Fruit fly (Drosophila melanogaster) whole organism, embryonic: ENCODE results near the gene CG34026.

Experiments used
- Ada2b ChIP-seq: fragments of 200-800 bp; sonication (Bioruptor generic); IDR thresholded peaks from 2 replicates; pipeline ENCODE4 v1.3.6; 2022; ENCODE audit warnings: missing biosample characterization, missing genetic modification characterization
- Antp ChIP-seq: fragments of 200-800 bp; sonication (Bioruptor generic); optimal IDR thresholded peaks from 3 replicates; lab custom pipeline; 2016; ENCODE audit warnings: missing biosample characterization, missing genetic modification characterization
- CG12942 ChIP-seq: fragments of 200-800 bp; sonication (Bioruptor generic); optimal IDR thresholded peaks from 3 replicates; lab custom pipeline; 2016; ENCODE audit warnings: missing biosample characterization, missing genetic modification characterization
- CG14050 ChIP-seq: fragments of 200-800 bp; sonication (Bioruptor generic); IDR thresholded peaks from 3 replicates; pipeline ENCODE4 v1.3.6; 2022; ENCODE audit warnings: missing biosample characterization, missing genetic modification characterization
- CG14860 ChIP-seq: fragments of 200-800 bp; sonication (Bioruptor generic); IDR thresholded peaks from 3 replicates; pipeline ENCODE4 v1.3.6; 2022; ENCODE audit warnings: missing biosample characterization, missing genetic modification characterization; ENCODE audit not compliant: partially characterized antibody
- CG15269 ChIP-seq: fragments of 200-800 bp; sonication (Bioruptor generic); optimal IDR thresholded peaks from 2 replicates; lab custom pipeline; 2018; ENCODE audit warnings: missing biosample characterization, mild to moderate bottlenecking, missing genetic modification characterization, moderate library complexity
- CG17186 ChIP-seq: fragments of 200-800 bp; sonication (Bioruptor generic); optimal IDR thresholded peaks from 3 replicates; lab custom pipeline; 2017; ENCODE audit warnings: missing biosample characterization, missing genetic modification reagents, missing genetic modification characterization
- CG2116 ChIP-seq: fragments of 200-800 bp; sonication (Bioruptor generic); optimal IDR thresholded peaks from 3 replicates; lab custom pipeline; 2018; ENCODE audit warnings: missing biosample characterization, mild to moderate bottlenecking, missing genetic modification characterization
- CG3281 ChIP-seq: fragments of 200-800 bp; sonication (Bioruptor generic); optimal IDR thresholded peaks from 3 replicates; lab custom pipeline; 2017; ENCODE audit warnings: missing biosample characterization, mild to moderate bottlenecking, missing genetic modification characterization
- CG33557 ChIP-seq: fragments of 200-800 bp; sonication (Bioruptor generic); optimal IDR thresholded peaks from 2 replicates; lab custom pipeline; 2019; ENCODE audit warnings: missing biosample characterization, mild to moderate bottlenecking, missing genetic modification characterization, moderate library complexity
- CG4617 ChIP-seq: fragments of 200-800 bp; sonication (Bioruptor generic); optimal IDR thresholded peaks from 3 replicates; lab custom pipeline; 2016; ENCODE audit warnings: missing biosample characterization, missing genetic modification characterization, borderline replicate concordance
- CG4854 ChIP-seq: fragments of 200-800 bp; sonication (Bioruptor generic); optimal IDR thresholded peaks from 2 replicates; lab custom pipeline; 2016; ENCODE audit warnings: missing biosample characterization, missing genetic modification characterization, inconsistent platforms
- CG6272 ChIP-seq: fragments of 200-800 bp; sonication (Bioruptor generic); IDR thresholded peaks from 2 replicates; pipeline ENCODE4 v1.3.6; 2022; ENCODE audit warnings: missing biosample characterization, missing genetic modification characterization
- CG8281 ChIP-seq: fragments of 200-800 bp; sonication (Bioruptor generic); optimal IDR thresholded peaks from 2 replicates; lab custom pipeline; 2018; ENCODE audit warnings: missing biosample characterization, mild to moderate bottlenecking, missing genetic modification characterization, moderate library complexity
- CG8359 ChIP-seq: fragments of 200-800 bp; sonication (Bioruptor generic); optimal IDR thresholded peaks from 2 replicates; lab custom pipeline; 2017; ENCODE audit warnings: missing biosample characterization, mild to moderate bottlenecking, missing genetic modification characterization, borderline replicate concordance
- CG9609 ChIP-seq: fragments of 200-800 bp; sonication (Bioruptor generic); optimal IDR thresholded peaks from 3 replicates; lab custom pipeline; 2016; ENCODE audit warnings: missing biosample characterization, missing genetic modification characterization
- CG9797 ChIP-seq: fragments of 200-800 bp; sonication (Bioruptor generic); optimal IDR thresholded peaks from 3 replicates; lab custom pipeline; 2018; ENCODE audit warnings: missing biosample characterization, mild to moderate bottlenecking, missing genetic modification characterization
- Chrac-16 ChIP-seq: fragments of 200-800 bp; sonication (Bioruptor generic); optimal IDR thresholded peaks from 3 replicates; lab custom pipeline; 2016; ENCODE audit warnings: missing biosample characterization, missing genetic modification characterization
- HmgD ChIP-seq: fragments of 200-800 bp; sonication (Bioruptor generic); optimal IDR thresholded peaks from 3 replicates; lab custom pipeline; 2016; ENCODE audit warnings: missing biosample characterization, missing genetic modification characterization
- Hmr ChIP-seq: fragments of 200-800 bp; sonication (Bioruptor generic); optimal IDR thresholded peaks from 3 replicates; lab custom pipeline; 2017; ENCODE audit warnings: mild to moderate bottlenecking, missing biosample characterization, missing genetic modification reagents, missing genetic modification characterization
- Hr3 ChIP-seq: fragments of 200-800 bp; sonication (Bioruptor generic); optimal IDR thresholded peaks from 3 replicates; lab custom pipeline; 2016; ENCODE audit warnings: missing biosample characterization, missing genetic modification characterization
- Max ChIP-seq: fragments of 200-800 bp; sonication (Bioruptor generic); optimal IDR thresholded peaks from 2 replicates; lab custom pipeline; 2016; ENCODE audit warnings: missing biosample characterization, mild to moderate bottlenecking, missing genetic modification characterization
- Myb ChIP-seq: fragments of 200-800 bp; sonication (Bioruptor generic); optimal IDR thresholded peaks from 2 replicates; lab custom pipeline; 2016; ENCODE audit warnings: missing biosample characterization, missing genetic modification characterization
- Neu2 ChIP-seq: fragments of 200-800 bp; sonication (Bioruptor generic); optimal IDR thresholded peaks from 3 replicates; lab custom pipeline; 2016; ENCODE audit warnings: missing biosample characterization, missing genetic modification characterization, borderline replicate concordance
- NfI ChIP-seq: fragments of 200-800 bp; sonication (Bioruptor generic); optimal IDR thresholded peaks from 3 replicates; lab custom pipeline; 2018; ENCODE audit warnings: missing biosample characterization, mild to moderate bottlenecking, missing genetic modification characterization, moderate library complexity
- Sry-β ChIP-seq: fragments of 200-800 bp; sonication (Bioruptor generic); optimal IDR thresholded peaks from 2 replicates; lab custom pipeline; 2018; ENCODE audit warnings: missing biosample characterization, mild to moderate bottlenecking, missing genetic modification characterization, moderate library complexity
- Ssrp ChIP-seq: fragments of 200-800 bp; sonication (Bioruptor generic); optimal IDR thresholded peaks from 2 replicates; lab custom pipeline; 2018; ENCODE audit warnings: missing biosample characterization, mild to moderate bottlenecking, missing genetic modification characterization, moderate library complexity
- Stat92E ChIP-seq, 3 experiments: fragments of >200 bp in 2 of 3; fragments of 200-800 bp in 1 of 3; sonication (Bioruptor generic) in 1 of 3; optimal IDR thresholded peaks; 2 replicates each; lab custom pipeline; 2017 to 2019; ENCODE audit warnings: missing biosample characterization in 3 of 3, missing genetic modification characterization in 3 of 3, mild to moderate bottlenecking in 1 of 3, moderate library complexity in 1 of 3
- ato ChIP-seq: fragments of 200-800 bp; sonication (Bioruptor generic); IDR thresholded peaks from 2 replicates; pipeline ENCODE4 v1.3.6; 2022; ENCODE audit warnings: missing biosample characterization, missing genetic modification characterization; ENCODE audit not compliant: partially characterized antibody
- bab2 ChIP-seq: fragments of 200-800 bp; sonication (Bioruptor generic); optimal IDR thresholded peaks from 2 replicates; lab custom pipeline; 2016; ENCODE audit warnings: missing biosample characterization, missing genetic modification characterization
- bsh ChIP-seq, 2 experiments: fragments of 200-800 bp; sonication (Bioruptor generic); optimal IDR thresholded peaks; 2 replicates each; lab custom pipeline; 2017 to 2018; ENCODE audit warnings: mild to moderate bottlenecking in 2 of 2, missing biosample characterization in 2 of 2, missing genetic modification characterization in 2 of 2, moderate library complexity in 1 of 2
- cato ChIP-seq: fragments of 200-800 bp; sonication (Bioruptor generic); optimal IDR thresholded peaks from 2 replicates; lab custom pipeline; 2016; ENCODE audit warnings: missing biosample characterization, missing genetic modification characterization, borderline replicate concordance
- ci ChIP-seq: fragments of 200-800 bp; sonication (Bioruptor generic); IDR thresholded peaks from 3 replicates; pipeline ENCODE4 v1.3.6; 2022; ENCODE audit warnings: missing biosample characterization, missing genetic modification characterization
- da ChIP-seq: fragments of 200-800 bp; sonication (Bioruptor generic); optimal IDR thresholded peaks from 2 replicates; lab custom pipeline; 2016; ENCODE audit warnings: missing biosample characterization, missing genetic modification characterization
- danr ChIP-seq: fragments of 200-800 bp; sonication (Bioruptor generic); IDR thresholded peaks from 2 replicates; pipeline ENCODE4 v1.3.6; 2022; ENCODE audit warnings: missing biosample characterization, missing genetic modification characterization
- eve ChIP-seq, 2 experiments: fragments of >200 bp; optimal IDR thresholded peaks; 2 replicates each; lab custom pipeline; 2017; ENCODE audit warnings: missing biosample characterization in 2 of 2, missing genetic modification characterization in 2 of 2
- gcm ChIP-seq: fragments of 200-800 bp; sonication (Bioruptor generic); optimal IDR thresholded peaks from 2 replicates; lab custom pipeline; 2019; ENCODE audit warnings: missing biosample characterization, mild to moderate bottlenecking, missing genetic modification characterization, moderate library complexity
- her ChIP-seq: fragments of 200-800 bp; sonication (Bioruptor generic); optimal IDR thresholded peaks from 2 replicates; lab custom pipeline; 2016; ENCODE audit warnings: missing biosample characterization, missing genetic modification characterization
- inv ChIP-seq: fragments of 200-800 bp; sonication (Bioruptor generic); IDR thresholded peaks from 2 replicates; pipeline ENCODE4 v1.3.6; 2022; ENCODE audit warnings: missing biosample characterization, missing genetic modification characterization; ENCODE audit not compliant: partially characterized antibody
- knrl ChIP-seq: fragments of 200-800 bp; sonication (Bioruptor generic); IDR thresholded peaks from 3 replicates; pipeline ENCODE4 v1.3.6; 2022; ENCODE audit warnings: missing biosample characterization, missing genetic modification characterization; ENCODE audit not compliant: partially characterized antibody
- lab ChIP-seq: fragments of 200-800 bp; sonication (Bioruptor generic); optimal IDR thresholded peaks from 3 replicates; lab custom pipeline; 2017; ENCODE audit warnings: missing biosample characterization, missing genetic modification characterization, mild to moderate bottlenecking, moderate library complexity, missing genetic modification reagents
- p53 ChIP-seq: fragments of 200-800 bp; sonication (Bioruptor generic); optimal IDR thresholded peaks from 2 replicates; lab custom pipeline; 2016; ENCODE audit warnings: missing biosample characterization, missing genetic modification characterization
- ro ChIP-seq: fragments of 200-800 bp; sonication (Bioruptor generic); IDR thresholded peaks from 2 replicates; pipeline ENCODE4 v1.3.6; 2022; ENCODE audit warnings: missing biosample characterization, missing genetic modification characterization
- tgo ChIP-seq: fragments of 200-800 bp; sonication (Bioruptor generic); IDR thresholded peaks from 3 replicates; pipeline ENCODE4 v1.3.6; 2022; ENCODE audit warnings: missing biosample characterization, missing genetic modification characterization
- tin ChIP-seq: fragments of 200-800 bp; sonication (Bioruptor generic); optimal IDR thresholded peaks from 3 replicates; lab custom pipeline; 2016; ENCODE audit warnings: missing biosample characterization, missing genetic modification characterization
- trh ChIP-seq: fragments of 200-800 bp; sonication (Bioruptor generic); optimal IDR thresholded peaks from 2 replicates; lab custom pipeline; 2016; ENCODE audit warnings: missing biosample characterization, missing genetic modification characterization
- wek ChIP-seq: fragments of 200-800 bp; sonication (Bioruptor generic); optimal IDR thresholded peaks from 3 replicates; lab custom pipeline; 2018; ENCODE audit warnings: missing biosample characterization, mild to moderate bottlenecking, missing genetic modification characterization, moderate library complexity

CG34026 gene

DNA sequence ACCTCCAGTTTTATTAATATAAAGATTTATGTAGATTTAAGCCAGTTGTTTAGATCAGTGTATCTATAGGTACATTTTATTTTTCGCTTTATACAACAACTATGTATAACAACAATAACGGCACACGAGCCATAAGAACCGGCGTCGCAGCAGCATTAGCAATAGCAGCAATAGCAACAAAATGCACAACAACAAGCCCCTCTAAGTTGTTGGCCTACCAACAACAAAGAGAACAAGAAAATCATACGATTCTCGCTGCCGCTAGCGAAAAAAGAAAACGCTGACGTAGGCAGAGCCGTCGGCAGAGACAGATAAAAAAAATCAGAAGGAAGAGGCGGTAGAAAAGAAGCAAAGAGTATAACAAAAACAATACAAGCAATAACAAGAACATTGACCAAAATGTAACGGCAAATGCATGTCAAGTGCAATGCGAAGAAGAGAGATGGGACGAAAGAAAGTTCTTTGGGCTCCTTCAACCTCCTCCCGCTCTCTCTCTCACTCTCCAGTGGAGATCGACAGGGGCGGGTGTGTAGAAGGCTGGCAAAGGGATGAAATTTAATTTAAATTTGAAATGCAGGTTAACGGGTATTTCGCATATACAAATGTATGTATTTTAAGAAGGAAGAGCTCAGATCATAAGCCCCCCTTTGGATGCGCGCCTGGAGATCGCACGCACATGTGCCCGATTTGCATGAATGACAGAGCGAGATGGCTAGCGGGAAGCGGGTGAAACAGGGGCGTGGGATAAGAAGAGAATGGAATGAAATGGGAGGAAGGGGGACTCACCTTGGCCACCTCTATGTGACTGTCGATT, 45.3 kb downstream of the CG34026 start (continued):
- TF ChIP-seq CG8359 (GFP tag; lab: Kevin White, UChicago) (peak; percentile 91), ato (no peak), her (GFP tag; lab: Kevin White, UChicago) (peak; percentile 96), NfI (GFP tag; lab: Kevin White, UChicago) (peak; percentile 98), tgo (GFP tag; lab: Robert Waterston, UW) (peak; percentile 98), eve (GFP tag; optimal IDR thresholded peaks at IDR 0.05; lab: Kevin White, UChicago) (peak; percentile 77 to 94), trh (peak; percentile 97), CG4617 (GFP tag; lab: Kevin White, UChicago) (peak; percentile 98), Ada2b (peak; percentile 97), wek (GFP tag; lab: Kevin White, UChicago) (peak; percentile 88), CG17186 (GFP tag; lab: Kevin White, UChicago) (peak; percentile 94), Sry-β (GFP tag; lab: Kevin White, UChicago) (peak; percentile 74), da (GFP tag; lab: Kevin White, UChicago) (peak; percentile 97), Antp (GFP tag; lab: Kevin White, UChicago) (peak; percentile 98), Stat92E (GFP tag; optimal IDR thresholded peaks at IDR 0.05; lab: Kevin White, UChicago) (peak in 2 of 3 experiments; percentile 21 to 94), lab (peak; percentile 99), bab2 (GFP tag; lab: Kevin White, UChicago) (peak; percentile 98), danr (peak; percentile 97), CG4854 (peak; percentile 96), CG9609 (GFP tag; lab: Kevin White, UChicago) (peak; percentile 98), CG14050 (peak; percentile 96), cato (GFP tag; lab: Kevin White, UChicago) (peak; percentile 98), Ssrp (tag; lab: Kevin White, UChicago) (peak; percentile 99), CG6272 (GFP tag; lab: Robert Waterston, UW) (peak; percentile 98), gcm (GFP tag; lab: Kevin White, UChicago) (peak; percentile 97), ci (GFP tag; lab: Robert Waterston, UW) (peak; percentile 100), p53 (GFP tag; lab: Kevin White, UChicago) (peak; percentile 95), inv (no peak), CG8281 (peak; percentile 88), Neu2 (GFP tag; lab: Kevin White, UChicago) (peak; percentile 94), Myb (peak; percentile 93), CG14860 (no peak), ro (GFP tag; lab: Robert Waterston, UW) (peak; percentile 98), CG12942 (peak; percentile 98), Max (GFP tag; lab: Kevin White, UChicago) (peak; percentile 94), tin (GFP tag; lab: Kevin White, UChicago) (peak; percentile 99), CG9797 (GFP tag; lab: Kevin White, UChicago) (peak; percentile 45), knrl (GFP tag; lab: Robert Waterston, UW) (no peak), bsh (GFP tag; optimal IDR thresholded peaks at IDR 0.05; lab: Kevin White, UChicago) (peak; percentile 98 to 99), CG3281 (GFP tag; lab: Kevin White, UChicago) (peak; percentile 94), CG2116 (GFP tag; lab: Kevin White, UChicago) (peak; percentile 80), CG15269 (tag; lab: Kevin White, UChicago) (peak; percentile 97), Hr3 (GFP tag; lab: Kevin White, UChicago) (peak; percentile 99), CG33557 (peak; percentile 94), HmgD (GFP tag; lab: Kevin White, UChicago) (peak; percentile 98), Chrac-16 (GFP tag; lab: Kevin White, UChicago) (peak; percentile 99), Hmr (GFP tag; lab: Kevin White, UChicago) (peak; percentile 98)
